Worm (Caenorhabditis elegans) whole organism, young adult: Measurements from ENCODE around the gene F38A6.5.
A peak's percentile ranks its signal among the peaks of the same experiment; 100 is the strongest.

Experiments
- F10E7.11 ChIP-seq: sonication (generic microtip); optimal IDR thresholded peaks from 2 replicates; lab custom pipeline; 2017; ENCODE audit warnings: mild to moderate bottlenecking, missing genetic modification characterization, moderate library complexity, missing compliant biosample characterization
- F23B12.7 ChIP-seq: sonication (generic microtip); optimal IDR thresholded peaks from 2 replicates; lab custom pipeline; 2017; ENCODE audit warnings: missing genetic modification characterization, mild to moderate bottlenecking, missing compliant biosample characterization, antibody characterized with exemption, moderate library complexity; ENCODE audit not compliant: insufficient read depth
- F37B4.10 ChIP-seq: fragments of 200-800 bp; sonication (Bioruptor generic); IDR thresholded peaks from 2 replicates; pipeline ENCODE4 v1.3.6; 2022; ENCODE audit warnings: missing genetic modification characterization, missing compliant biosample characterization
- F52B5.7 ChIP-seq: sonication (generic microtip); optimal IDR thresholded peaks from 2 replicates; lab custom pipeline; 2016; ENCODE audit warnings: mild to moderate bottlenecking, missing genetic modification characterization, missing compliant biosample characterization
- F57C9.4 ChIP-seq: sonication (generic microtip); optimal IDR thresholded peaks from 2 replicates; lab custom pipeline; 2017; ENCODE audit warnings: mild to moderate bottlenecking, missing genetic modification characterization, missing compliant biosample characterization
- K11D2.4 ChIP-seq: fragments of 200-800 bp; sonication (Bioruptor generic); IDR thresholded peaks from 2 replicates; pipeline ENCODE4 v1.3.6; 2022; ENCODE audit warnings: missing genetic modification reagents, missing genetic modification characterization, missing compliant biosample characterization
- Y53F4B.3 ChIP-seq: fragments of 200-800 bp; sonication (Bioruptor generic); IDR thresholded peaks from 2 replicates; pipeline ENCODE4 v1.3.6; 2022; ENCODE audit warnings: missing genetic modification reagents, missing genetic modification characterization, missing compliant biosample characterization
- Y53G8AR.9 ChIP-seq: fragments of 200-800 bp; sonication (Bioruptor generic); conservative IDR thresholded peaks from 2 replicates; pipeline ENCODE4 v1.3.6; 2022; ENCODE audit warnings: missing genetic modification reagents, missing genetic modification characterization, missing compliant biosample characterization
- Y56A3A.18 ChIP-seq: fragments of 200-800 bp; sonication (Bioruptor generic); IDR thresholded peaks from 2 replicates; pipeline ENCODE4 v1.3.6; 2022; ENCODE audit warnings: missing genetic modification reagents, missing genetic modification characterization, missing compliant biosample characterization
- Y79H2A.3 ChIP-seq: fragments of 200-800 bp; sonication (Bioruptor generic); conservative IDR thresholded peaks from 2 replicates; pipeline ENCODE4 v1.3.6; 2022; ENCODE audit warnings: missing genetic modification reagents, missing genetic modification characterization, missing compliant biosample characterization
- aptf-3 ChIP-seq: fragments of 200-800 bp; sonication (Bioruptor generic); IDR thresholded peaks from 2 replicates; pipeline ENCODE4 v1.3.6; 2022; ENCODE audit warnings: missing genetic modification characterization, missing compliant biosample characterization
- atf-7 ChIP-seq: sonication (generic microtip); optimal IDR thresholded peaks from 2 replicates; lab custom pipeline; 2017; ENCODE audit warnings: mild to moderate bottlenecking, missing genetic modification characterization, missing compliant biosample characterization
- attf-5 ChIP-seq: fragments of 200-800 bp; sonication (Bioruptor generic); optimal IDR thresholded peaks from 2 replicates; lab custom pipeline; 2018; ENCODE audit warnings: mild to moderate bottlenecking, missing genetic modification characterization, missing compliant biosample characterization
- attf-6 ChIP-seq: fragments of 200-800 bp; sonication (Bioruptor generic); IDR thresholded peaks from 2 replicates; pipeline ENCODE4 v1.3.6; 2022; ENCODE audit warnings: missing genetic modification reagents, missing genetic modification characterization, missing compliant biosample characterization
- bed-1 ChIP-seq: fragments of 200-800 bp; sonication (Bioruptor generic); IDR thresholded peaks from 2 replicates; pipeline ENCODE4 v1.3.6; 2022; ENCODE audit warnings: missing genetic modification reagents, missing genetic modification characterization, missing compliant biosample characterization
- bed-2 ChIP-seq: fragments of 200-800 bp; sonication (Bioruptor generic); IDR thresholded peaks from 2 replicates; pipeline ENCODE4 v1.3.6; 2022; ENCODE audit warnings: missing genetic modification reagents, missing genetic modification characterization, missing compliant biosample characterization
- ccch-3 ChIP-seq: fragments of 200-800 bp; sonication (Bioruptor generic); optimal IDR thresholded peaks from 2 replicates; lab custom pipeline; 2018; ENCODE audit warnings: mild to moderate bottlenecking, missing genetic modification characterization, missing compliant biosample characterization
- cebp-1 ChIP-seq, 2 experiments: fragments of 200-800 bp in 1 of 2; sonication (Bioruptor generic) in 1 of 2; sonication (generic microtip) in 1 of 2; IDR thresholded peaks in 1 of 2; optimal IDR thresholded peaks in 1 of 2; 2 replicates each; pipeline versions ENCODE4 v1.3.6 to Lab custom; 2017 to 2022; ENCODE audit warnings: missing compliant biosample characterization in 2 of 2, missing genetic modification characterization in 2 of 2, mild to moderate bottlenecking in 1 of 2, missing genetic modification reagents in 1 of 2, moderate library complexity in 1 of 2
- cebp-2 ChIP-seq: fragments of 200-800 bp; sonication (Bioruptor generic); IDR thresholded peaks from 2 replicates; pipeline ENCODE4 v1.3.6; 2022; ENCODE audit warnings: missing genetic modification characterization, missing compliant biosample characterization
- ceh-40 ChIP-seq: fragments of 200-800 bp; sonication (Bioruptor generic); IDR thresholded peaks from 2 replicates; pipeline ENCODE4 v1.3.6; 2022; ENCODE audit warnings: missing genetic modification characterization, missing compliant biosample characterization
- ceh-79 ChIP-seq: sonication (generic microtip); optimal IDR thresholded peaks from 2 replicates; lab custom pipeline; 2017; ENCODE audit warnings: mild to moderate bottlenecking, missing genetic modification characterization, missing compliant biosample characterization
- die-1 ChIP-seq: sonication (generic microtip); optimal IDR thresholded peaks from 2 replicates; lab custom pipeline; 2016; ENCODE audit warnings: missing genotype, mild to moderate bottlenecking, missing genetic modification characterization, missing compliant biosample characterization
- egl-18 ChIP-seq: fragments of 200-800 bp; sonication (Bioruptor generic); IDR thresholded peaks from 2 replicates; pipeline ENCODE4 v1.3.6; 2022; ENCODE audit warnings: missing genetic modification reagents, missing genetic modification characterization, missing compliant biosample characterization
- ekl-4 ChIP-seq: fragments of 200-800 bp; sonication (Bioruptor generic); IDR thresholded peaks from 2 replicates; pipeline ENCODE4 v1.3.6; 2022; ENCODE audit warnings: missing genetic modification reagents, missing genetic modification characterization, missing compliant biosample characterization
- hlh-26 ChIP-seq: fragments of 200-800 bp; sonication (Bioruptor generic); conservative IDR thresholded peaks from 2 replicates; pipeline ENCODE4 v1.3.6; 2022; ENCODE audit warnings: missing genetic modification reagents, missing genetic modification characterization, missing compliant biosample characterization
- hmg-1.2 ChIP-seq: fragments of 200-800 bp; sonication (Bioruptor generic); IDR thresholded peaks from 2 replicates; pipeline ENCODE4 v1.3.6; 2022; ENCODE audit warnings: missing genetic modification reagents, missing genetic modification characterization, missing compliant biosample characterization
- hmg-20 ChIP-seq: fragments of 200-800 bp; sonication (Bioruptor generic); IDR thresholded peaks from 2 replicates; pipeline ENCODE4 v1.3.6; 2022; ENCODE audit warnings: missing genetic modification reagents, missing genetic modification characterization, missing compliant biosample characterization
- let-607 ChIP-seq, 2 experiments: fragments of 200-800 bp in 1 of 2; sonication (Bioruptor generic) in 1 of 2; sonication (generic microtip) in 1 of 2; optimal IDR thresholded peaks; 2 replicates each; lab custom pipeline; 2016 to 2018; ENCODE audit warnings: mild to moderate bottlenecking in 2 of 2, missing compliant biosample characterization in 2 of 2, missing genetic modification characterization in 2 of 2, moderate library complexity in 2 of 2, missing genotype in 1 of 2
- lin-26 ChIP-seq: fragments of 200-800 bp; sonication (Bioruptor generic); IDR thresholded peaks from 2 replicates; pipeline ENCODE4 v1.3.6; 2022; ENCODE audit warnings: missing genetic modification reagents, missing genetic modification characterization, missing compliant biosample characterization
- madf-3 ChIP-seq: fragments of 200-800 bp; sonication (Bioruptor generic); IDR thresholded peaks from 2 replicates; pipeline ENCODE4 v1.3.6; 2022; ENCODE audit warnings: missing genetic modification reagents, missing genetic modification characterization, missing compliant biosample characterization
- mes-4 ChIP-seq: sonication (generic microtip); optimal IDR thresholded peaks from 2 replicates; lab custom pipeline; 2016; ENCODE audit warnings: missing genotype, missing genetic modification characterization, missing compliant biosample characterization
- mxl-1 ChIP-seq: sonication (generic microtip); optimal IDR thresholded peaks from 2 replicates; lab custom pipeline; 2016; ENCODE audit warnings: missing genetic modification characterization, missing compliant biosample characterization
- nfya-1 ChIP-seq: sonication (generic microtip); optimal IDR thresholded peaks from 2 replicates; lab custom pipeline; 2017; ENCODE audit warnings: antibody characterized with exemption, missing compliant biosample characterization, missing genetic modification characterization, borderline replicate concordance; ENCODE audit not compliant: insufficient read depth
- nfya-2 ChIP-seq: fragments of 200-800 bp; sonication (Bioruptor generic); IDR thresholded peaks from 2 replicates; pipeline ENCODE4 v1.3.6; 2022; ENCODE audit warnings: missing genetic modification reagents, missing genetic modification characterization, missing compliant biosample characterization
- nhr-27 ChIP-seq: fragments of 200-800 bp; sonication (Bioruptor generic); optimal IDR thresholded peaks from 2 replicates; lab custom pipeline; 2018; ENCODE audit warnings: mild to moderate bottlenecking, missing genetic modification characterization, moderate library complexity, missing compliant biosample characterization
- nhr-80 ChIP-seq: sonication (generic microtip); optimal IDR thresholded peaks from 2 replicates; lab custom pipeline; 2016; ENCODE audit warnings: missing genetic modification characterization, missing compliant biosample characterization
- nhr-90 ChIP-seq: sonication (generic microtip); optimal IDR thresholded peaks from 2 replicates; lab custom pipeline; 2016; ENCODE audit warnings: missing genotype, mild to moderate bottlenecking, missing genetic modification characterization, missing compliant biosample characterization
- pbrm-1 ChIP-seq: fragments of 200-800 bp; sonication (Bioruptor generic); IDR thresholded peaks from 2 replicates; pipeline ENCODE4 v1.3.6; 2022; ENCODE audit warnings: missing genetic modification reagents, missing genetic modification characterization, missing compliant biosample characterization
- sdz-38 ChIP-seq: sonication (generic microtip); optimal IDR thresholded peaks from 2 replicates; lab custom pipeline; 2016; ENCODE audit warnings: missing genotype, missing genetic modification characterization, missing compliant biosample characterization
- sea-2 ChIP-seq: fragments of 200-800 bp; sonication (Bioruptor generic); IDR thresholded peaks from 2 replicates; pipeline ENCODE4 v1.3.6; 2022; ENCODE audit warnings: missing genetic modification characterization, missing compliant biosample characterization
- somi-1 ChIP-seq: fragments of 200-800 bp; sonication (Bioruptor generic); optimal IDR thresholded peaks from 2 replicates; lab custom pipeline; 2018; ENCODE audit warnings: mild to moderate bottlenecking, missing genetic modification characterization, missing compliant biosample characterization
- tbp1 ChIP-seq: fragments of 200-800 bp; sonication (Bioruptor generic); optimal IDR thresholded peaks from 2 replicates; lab custom pipeline; 2018; ENCODE audit warnings: mild to moderate bottlenecking, missing genetic modification characterization, missing compliant biosample characterization
- tlf-1 ChIP-seq: fragments of 200-800 bp; sonication (Bioruptor generic); optimal IDR thresholded peaks from 2 replicates; lab custom pipeline; 2018; ENCODE audit warnings: mild to moderate bottlenecking, missing genetic modification characterization, missing compliant biosample characterization
- xnd-1 ChIP-seq: sonication (generic microtip); optimal IDR thresholded peaks from 2 replicates; lab custom pipeline; 2016; ENCODE audit warnings: missing genotype, missing genetic modification reagents, missing genetic modification characterization, missing compliant biosample characterization
- zfh-2 ChIP-seq: fragments of 200-800 bp; sonication (Bioruptor generic); conservative IDR thresholded peaks from 2 replicates; pipeline ENCODE4 v1.3.6; 2022; ENCODE audit warnings: missing genetic modification reagents, missing genetic modification characterization, missing compliant biosample characterization
- ztf-18 ChIP-seq: sonication (generic microtip); optimal IDR thresholded peaks from 2 replicates; lab custom pipeline; 2016; ENCODE audit warnings: missing genotype, mild to moderate bottlenecking, missing genetic modification characterization, missing compliant biosample characterization
- ztf-22 ChIP-seq: fragments of 200-800 bp; sonication (Bioruptor generic); optimal IDR thresholded peaks from 2 replicates; lab custom pipeline; 2018; ENCODE audit warnings: mild to moderate bottlenecking, missing genetic modification characterization, moderate library complexity, missing compliant biosample characterization
- ztf-3 ChIP-seq: fragments of 200-800 bp; sonication (Bioruptor generic); optimal IDR thresholded peaks from 2 replicates; lab custom pipeline; 2018; ENCODE audit warnings: mild to moderate bottlenecking, missing genetic modification characterization, missing compliant biosample characterization

The F38A6.5 gene

ce11 chrV:20728763-20729350 lies 44.7 kb downstream of the F38A6.5 start, which contains the start of gene ipla-3 (continued):
- TF ChIP-seq pbrm-1 (no peak), bed-1 (no peak), F23B12.7 (tag; lab: Kevin White, UChicago) (peak; percentile 32), nhr-80 (peak; percentile 92), let-607 (tag; optimal IDR thresholded peaks at IDR 0.05; lab: Kevin White, UChicago) (peak in 1 of 2 experiments; percentile 23), attf-5 (GFP tag; lab: Kevin White, UChicago) (peak; percentile 75), sdz-38 (no peak), zfh-2 (GFP tag; lab: Robert Waterston, UW) (no peak), sea-2 (GFP tag; lab: Robert Waterston, UW) (no peak), cebp-2 (no peak), ccch-3 (GFP tag; lab: Kevin White, UChicago) (no peak), K11D2.4 (GFP tag; lab: Robert Waterston, UW) (no peak), egl-18 (GFP tag; lab: Robert Waterston, UW) (no peak), F52B5.7 (no peak), F57C9.4 (no peak), bed-2 (GFP tag; lab: Robert Waterston, UW) (no peak), hmg-1.2 (GFP tag; lab: Robert Waterston, UW) (peak; percentile 94), Y53F4B.3 (no peak), cebp-1 (GFP tag; IDR thresholded peaks at IDR 0.05; lab: Robert Waterston, UW) (peak; percentile 79), cebp-1 (tag; optimal IDR thresholded peaks at IDR 0.05; lab: Kevin White, UChicago) (peak; percentile 90), ekl-4 (GFP tag; lab: Robert Waterston, UW) (0 out of 2 replicates have a peak, but pooled peaks have one; percentile 32), ztf-3 (peak; percentile 46), somi-1 (GFP tag; lab: Kevin White, UChicago) (no peak), Y56A3A.18 (no peak), mes-4 (tag; lab: Kevin White, UChicago) (no peak), ztf-22 (GFP tag; lab: Kevin White, UChicago) (no peak), Y53G8AR.9 (GFP tag; lab: Robert Waterston, UW) (peak; percentile 52; the same call in 1 of the 2 replicates), ztf-18 (tag; lab: Kevin White, UChicago) (no peak), die-1 (no peak), nhr-90 (tag; lab: Kevin White, UChicago) (peak; percentile 12), F10E7.11 (tag; lab: Kevin White, UChicago) (no peak), tbp1 (GFP tag; lab: Kevin White, UChicago) (peak; percentile 50), attf-6 (GFP tag; lab: Robert Waterston, UW) (no peak), lin-26 (GFP tag; lab: Robert Waterston, UW) (no peak), nfya-1 (no peak), hlh-26 (GFP tag; lab: Robert Waterston, UW) (no peak), nhr-27 (tag; lab: Kevin White, UChicago) (no peak), mxl-1 (tag; lab: Kevin White, UChicago) (no peak), Y79H2A.3 (GFP tag; lab: Robert Waterston, UW) (no peak), xnd-1 (tag; lab: Kevin White, UChicago) (no peak), tlf-1 (GFP tag; lab: Kevin White, UChicago) (peak; percentile 37), atf-7 (tag; lab: Kevin White, UChicago) (peak; percentile 64), F37B4.10 (GFP tag; lab: Robert Waterston, UW) (no peak), hmg-20 (GFP tag; lab: Robert Waterston, UW) (no peak), ceh-79 (no peak), ceh-40 (GFP tag; lab: Robert Waterston, UW) (no peak), madf-3 (no peak), aptf-3 (GFP tag; lab: Robert Waterston, UW) (no peak), nfya-2 (GFP tag; lab: Robert Waterston, UW) (no peak)
